Fruit fly (Drosophila melanogaster) whole organism, embryonic: ENCODE data around the gene CG32806.

Experiments used
- Bdp1 ChIP-seq: fragments of 200-800 bp; sonication (Bioruptor generic); optimal IDR thresholded peaks from 3 replicates; lab custom pipeline; 2016; ENCODE audit warnings: missing biosample characterization, missing genetic modification characterization
- CG10274 ChIP-seq: fragments of 200-800 bp; sonication (Bioruptor generic); optimal IDR thresholded peaks from 3 replicates; lab custom pipeline; 2017; ENCODE audit warnings: missing biosample characterization, mild to moderate bottlenecking, missing genetic modification characterization
- CG10462 ChIP-seq: fragments of 200-800 bp; sonication (Bioruptor generic); optimal IDR thresholded peaks from 2 replicates; lab custom pipeline; 2016; ENCODE audit warnings: missing biosample characterization, missing genetic modification characterization
- CG11456 ChIP-seq: fragments of 200-800 bp; sonication (Bioruptor generic); IDR thresholded peaks from 3 replicates; pipeline ENCODE4 v1.3.6; 2022; ENCODE audit warnings: missing biosample characterization, missing genetic modification characterization
- CG11723 ChIP-seq: fragments of 200-800 bp; sonication (Bioruptor generic); optimal IDR thresholded peaks from 2 replicates; lab custom pipeline; 2017; ENCODE audit warnings: missing biosample characterization, mild to moderate bottlenecking, missing genetic modification characterization
- CG12236 ChIP-seq: fragments of 200-800 bp; sonication (Bioruptor generic); optimal IDR thresholded peaks from 2 replicates; lab custom pipeline; 2016; ENCODE audit warnings: missing biosample characterization, missing genetic modification characterization
- CG13287 ChIP-seq: fragments of 200-800 bp; sonication (Bioruptor generic); IDR thresholded peaks from 2 replicates; pipeline ENCODE4 v1.3.6; 2022; ENCODE audit warnings: missing biosample characterization, missing genetic modification characterization; ENCODE audit not compliant: partially characterized antibody
- CG13296 ChIP-seq: fragments of 200-800 bp; sonication (Bioruptor generic); optimal IDR thresholded peaks from 3 replicates; lab custom pipeline; 2018; ENCODE audit warnings: missing biosample characterization, mild to moderate bottlenecking, missing genetic modification characterization
- CG14050 ChIP-seq: fragments of 200-800 bp; sonication (Bioruptor generic); IDR thresholded peaks from 3 replicates; pipeline ENCODE4 v1.3.6; 2022; ENCODE audit warnings: missing biosample characterization, missing genetic modification characterization
- CG14441 ChIP-seq: fragments of 200-800 bp; sonication (Bioruptor generic); IDR thresholded peaks from 2 replicates; pipeline ENCODE4 v1.3.6; 2022; ENCODE audit warnings: missing biosample characterization, missing genetic modification characterization
- CG17568 ChIP-seq: fragments of 200-800 bp; sonication (Bioruptor generic); optimal IDR thresholded peaks from 2 replicates; lab custom pipeline; 2018; ENCODE audit warnings: missing biosample characterization, mild to moderate bottlenecking, missing genetic modification characterization, moderate library complexity
- CG30403 ChIP-seq: fragments of 200-800 bp; sonication (Bioruptor generic); optimal IDR thresholded peaks from 3 replicates; lab custom pipeline; 2016; ENCODE audit warnings: missing biosample characterization, missing genetic modification characterization
- CG31365 ChIP-seq: fragments of 200-800 bp; sonication (Bioruptor generic); optimal IDR thresholded peaks from 2 replicates; lab custom pipeline; 2018; ENCODE audit warnings: missing biosample characterization, mild to moderate bottlenecking, missing genetic modification characterization
- CG5245 ChIP-seq: fragments of 200-800 bp; sonication (Bioruptor generic); optimal IDR thresholded peaks from 3 replicates; lab custom pipeline; 2016; ENCODE audit warnings: missing biosample characterization, missing genetic modification characterization
- CG7372 ChIP-seq: fragments of 200-800 bp; sonication (Bioruptor generic); IDR thresholded peaks from 2 replicates; pipeline ENCODE4 v1.3.6; 2022; ENCODE audit warnings: missing biosample characterization, missing genetic modification characterization
- CG7928 ChIP-seq: fragments of 200-800 bp; sonication (Bioruptor generic); optimal IDR thresholded peaks from 2 replicates; lab custom pipeline; 2017; ENCODE audit warnings: missing biosample characterization, mild to moderate bottlenecking, missing genetic modification characterization
- CG7963 ChIP-seq: fragments of 200-800 bp; sonication (Bioruptor generic); IDR thresholded peaks from 3 replicates; pipeline ENCODE4 v1.3.6; 2022; ENCODE audit warnings: missing biosample characterization, missing genetic modification characterization; ENCODE audit not compliant: partially characterized antibody
- CG7987 ChIP-seq: fragments of 200-800 bp; sonication (Bioruptor generic); optimal IDR thresholded peaks from 2 replicates; lab custom pipeline; 2018; ENCODE audit warnings: missing biosample characterization, mild to moderate bottlenecking, missing genetic modification characterization, moderate library complexity
- CG8359 ChIP-seq: fragments of 200-800 bp; sonication (Bioruptor generic); optimal IDR thresholded peaks from 2 replicates; lab custom pipeline; 2017; ENCODE audit warnings: missing biosample characterization, mild to moderate bottlenecking, missing genetic modification characterization, borderline replicate concordance
- CG9609 ChIP-seq: fragments of 200-800 bp; sonication (Bioruptor generic); optimal IDR thresholded peaks from 3 replicates; lab custom pipeline; 2016; ENCODE audit warnings: missing biosample characterization, missing genetic modification characterization
- Dbx ChIP-seq: fragments of 200-800 bp; sonication (Bioruptor generic); IDR thresholded peaks from 3 replicates; pipeline ENCODE4 v1.3.6; 2022; ENCODE audit warnings: missing biosample characterization, missing genetic modification characterization
- Dip2 ChIP-seq: fragments of 200-800 bp; sonication (Bioruptor generic); IDR thresholded peaks from 2 replicates; pipeline ENCODE4 v1.3.6; 2022; ENCODE audit warnings: missing biosample characterization, missing genetic modification characterization
- E2f2 ChIP-seq: fragments of 200-800 bp; sonication (Bioruptor generic); IDR thresholded peaks from 2 replicates; pipeline ENCODE4 v1.3.6; 2022; ENCODE audit warnings: missing biosample characterization, missing genetic modification characterization
- H2.0 ChIP-seq: fragments of 200-800 bp; sonication (Bioruptor generic); IDR thresholded peaks from 2 replicates; pipeline ENCODE4 v1.3.6; 2022; ENCODE audit warnings: missing biosample characterization, missing genetic modification characterization
- Hand ChIP-seq: fragments of 200-800 bp; sonication (Bioruptor generic); optimal IDR thresholded peaks from 2 replicates; lab custom pipeline; 2017; ENCODE audit warnings: mild to moderate bottlenecking, missing biosample characterization, missing genetic modification reagents, missing genetic modification characterization
- Kr ChIP-seq: fragments of 200-800 bp; sonication (Bioruptor generic); optimal IDR thresholded peaks from 2 replicates; lab custom pipeline; 2017; ENCODE audit warnings: missing biosample characterization, mild to moderate bottlenecking, missing genetic modification characterization
- Lim3 ChIP-seq: fragments of 200-800 bp; sonication (Bioruptor generic); IDR thresholded peaks from 2 replicates; pipeline ENCODE4 v1.3.6; 2022; ENCODE audit warnings: missing biosample characterization, missing genetic modification characterization
- Max ChIP-seq: fragments of 200-800 bp; sonication (Bioruptor generic); optimal IDR thresholded peaks from 2 replicates; lab custom pipeline; 2016; ENCODE audit warnings: missing biosample characterization, mild to moderate bottlenecking, missing genetic modification characterization
- Med ChIP-seq: fragments of 200-800 bp; sonication (Bioruptor generic); peaks from one replicate; lab custom pipeline; 2016; ENCODE audit warnings: missing biosample characterization, missing genetic modification characterization, mild to moderate bottlenecking, inconsistent platforms, moderate library complexity
- Sry-β ChIP-seq: fragments of 200-800 bp; sonication (Bioruptor generic); optimal IDR thresholded peaks from 2 replicates; lab custom pipeline; 2018; ENCODE audit warnings: missing biosample characterization, mild to moderate bottlenecking, missing genetic modification characterization, moderate library complexity
- Xbp1 ChIP-seq: fragments of 200-800 bp; sonication (Bioruptor generic); optimal IDR thresholded peaks from 3 replicates; lab custom pipeline; 2016; ENCODE audit warnings: missing biosample characterization, mild to moderate bottlenecking, missing genetic modification characterization
- br ChIP-seq: fragments of >200 bp; optimal IDR thresholded peaks from 2 replicates; lab custom pipeline; 2017
- dysf ChIP-seq: fragments of 200-800 bp; sonication (Bioruptor generic); IDR thresholded peaks from 3 replicates; pipeline ENCODE4 v1.3.6; 2022; ENCODE audit warnings: missing biosample characterization, missing genetic modification characterization
- grau ChIP-seq: fragments of 200-800 bp; optimal IDR thresholded peaks from 3 replicates; lab custom pipeline; 2019; ENCODE audit warnings: missing biosample characterization, mild to moderate bottlenecking, missing genetic modification characterization, moderate library complexity
- gsb ChIP-seq: fragments of 200-800 bp; sonication (Bioruptor generic); IDR thresholded peaks from 2 replicates; pipeline ENCODE4 v1.3.6; 2022; ENCODE audit warnings: missing biosample characterization, missing genetic modification characterization
- h ChIP-seq: fragments of >200 bp; optimal IDR thresholded peaks from 2 replicates; lab custom pipeline; 2017
- lmd ChIP-seq: fragments of 200-800 bp; sonication (Bioruptor generic); IDR thresholded peaks from 2 replicates; pipeline ENCODE4 v1.3.6; 2022; ENCODE audit warnings: missing biosample characterization, missing genetic modification characterization
- lola ChIP-seq, 3 experiments: fragments of >200 bp in 2 of 3; fragments of 200-800 bp in 1 of 3; sonication (Bioruptor generic) in 1 of 3; optimal IDR thresholded peaks; 2 replicates each; lab custom pipeline; 2017 to 2019; ENCODE audit warnings: missing biosample characterization in 3 of 3, missing genetic modification characterization in 3 of 3, mild to moderate bottlenecking in 1 of 3, moderate library complexity in 1 of 3
- mld ChIP-seq: fragments of 200-800 bp; sonication (Bioruptor generic); IDR thresholded peaks from 3 replicates; pipeline ENCODE4 v1.3.6; 2022; ENCODE audit warnings: missing biosample characterization, missing genetic modification characterization; ENCODE audit not compliant: partially characterized antibody
- nmo ChIP-seq: fragments of 200-800 bp; sonication (Bioruptor generic); optimal IDR thresholded peaks from 2 replicates; lab custom pipeline; 2018; ENCODE audit warnings: missing biosample characterization, mild to moderate bottlenecking, missing genetic modification characterization, moderate library complexity
- rib ChIP-seq: fragments of 200-800 bp; sonication (Bioruptor generic); IDR thresholded peaks from 2 replicates; pipeline ENCODE4 v1.3.6; 2022; ENCODE audit warnings: missing biosample characterization, missing genetic modification characterization
- salm ChIP-seq: fragments of 200-800 bp; sonication (Bioruptor generic); optimal IDR thresholded peaks from 2 replicates; lab custom pipeline; 2018; ENCODE audit warnings: missing biosample characterization, mild to moderate bottlenecking, missing genetic modification characterization
- schlank ChIP-seq: fragments of 200-800 bp; sonication (Bioruptor generic); optimal IDR thresholded peaks from 2 replicates; lab custom pipeline; 2018; ENCODE audit warnings: missing biosample characterization, mild to moderate bottlenecking, missing genetic modification characterization
- sens-2 ChIP-seq: fragments of 200-800 bp; sonication (Bioruptor generic); IDR thresholded peaks from 2 replicates; pipeline ENCODE4 v1.3.6; 2022; ENCODE audit warnings: missing biosample characterization, missing genetic modification characterization
- shn ChIP-seq: fragments of 200-800 bp; sonication (Bioruptor generic); optimal IDR thresholded peaks from 3 replicates; lab custom pipeline; 2016; ENCODE audit warnings: missing biosample characterization, missing genetic modification characterization
- sqz ChIP-seq: fragments of 200-800 bp; sonication (Bioruptor generic); optimal IDR thresholded peaks from 3 replicates; lab custom pipeline; 2018; ENCODE audit warnings: missing biosample characterization, mild to moderate bottlenecking, missing genetic modification characterization
- ssp ChIP-seq: fragments of 200-800 bp; sonication (Bioruptor generic); IDR thresholded peaks from 2 replicates; pipeline ENCODE4 v1.3.6; 2022; ENCODE audit warnings: missing biosample characterization, missing genetic modification characterization
- tin ChIP-seq: fragments of 200-800 bp; sonication (Bioruptor generic); optimal IDR thresholded peaks from 3 replicates; lab custom pipeline; 2016; ENCODE audit warnings: missing biosample characterization, missing genetic modification characterization
- toy ChIP-seq: fragments of 200-800 bp; sonication (Bioruptor generic); IDR thresholded peaks from 2 replicates; pipeline ENCODE4 v1.3.6; 2022; ENCODE audit warnings: missing biosample characterization, missing genetic modification characterization
- trem ChIP-seq: fragments of 200-800 bp; optimal IDR thresholded peaks from 3 replicates; lab custom pipeline; 2019; ENCODE audit warnings: missing biosample characterization, mild to moderate bottlenecking, missing genetic modification characterization, moderate library complexity

Gene CG32806

dm6 chrX:1830396-1831218 is 41.2 kb downstream of the CG32806 start (continued):
- TF ChIP-seq Bdp1 (GFP tag; lab: Kevin White, UChicago) (peak; percentile 78), sqz (GFP tag; lab: Kevin White, UChicago) (peak; percentile 90), CG12236 (GFP tag; lab: Kevin White, UChicago) (peak; percentile 82), Dip2 (GFP tag; lab: Robert Waterston, UW) (peak; percentile 59; the same call in 1 of the 2 replicates), toy (GFP tag; lab: Robert Waterston, UW) (peak; percentile 90), CG30403 (GFP tag; lab: Kevin White, UChicago) (peak; percentile 97), CG7963 (no peak), CG14050 (GFP tag; lab: Robert Waterston, UW) (peak; percentile 96), CG11723 (GFP tag; lab: Kevin White, UChicago) (peak; percentile 90), trem (tag; lab: Kevin White, UChicago) (peak; percentile 89), schlank (tag; lab: Kevin White, UChicago) (peak; percentile 88), E2f2 (GFP tag; lab: Robert Waterston, UW) (peak; percentile 82), br (lab: Kevin White, UChicago) (no peak), CG7928 (GFP tag; lab: Kevin White, UChicago) (peak; percentile 65), CG10274 (GFP tag; lab: Kevin White, UChicago) (peak; percentile 99), CG7987 (peak; percentile 90), CG5245 (GFP tag; lab: Kevin White, UChicago) (peak; percentile 86), tin (GFP tag; lab: Kevin White, UChicago) (peak; percentile 94), CG13296 (GFP tag; lab: Kevin White, UChicago) (peak; percentile 95), CG11456 (GFP tag; lab: Robert Waterston, UW) (peak; percentile 98), CG14441 (GFP tag; lab: Robert Waterston, UW) (peak; percentile 98), h (lab: Kevin White, UChicago) (no peak), salm (peak; percentile 94), CG31365 (tag; lab: Kevin White, UChicago) (peak; percentile 84), mld (GFP tag; lab: Robert Waterston, UW) (no peak), rib (GFP tag; lab: Robert Waterston, UW) (peak; percentile 96), gsb (GFP tag; lab: Robert Waterston, UW) (peak; percentile 94), CG7372 (GFP tag; lab: Robert Waterston, UW) (peak; percentile 95), ssp (GFP tag; lab: Robert Waterston, UW) (peak; percentile 88), CG13287 (GFP tag; lab: Robert Waterston, UW) (peak; percentile 12; the same call in 1 of the 2 replicates), nmo (peak; percentile 95), Hand (GFP tag; lab: Kevin White, UChicago) (peak; percentile 94), CG9609 (peak; percentile 92), H2.0 (peak; percentile 97), dysf (GFP tag; lab: Robert Waterston, UW) (peak; percentile 97), Dbx (GFP tag; lab: Robert Waterston, UW) (peak; percentile 96), grau (tag; lab: Kevin White, UChicago) (peak; percentile 95), CG8359 (GFP tag; lab: Kevin White, UChicago) (peak; percentile 84), shn (GFP tag; lab: Kevin White, UChicago) (peak; percentile 92), Lim3 (peak; percentile 83), Med (peak; percentile 99), lmd (GFP tag; lab: Robert Waterston, UW) (peak; percentile 97), CG10462 (GFP tag; lab: Kevin White, UChicago) (peak; percentile 82), Max (GFP tag; lab: Kevin White, UChicago) (peak; percentile 93), lola (GFP tag; optimal IDR thresholded peaks at IDR 0.05; lab: Kevin White, UChicago) (peak in 1 of 3 experiments; percentile 86), Sry-β (GFP tag; lab: Kevin White, UChicago) (peak; percentile 71), CG17568 (GFP tag; lab: Kevin White, UChicago) (peak; percentile 93), sens-2 (GFP tag; lab: Robert Waterston, UW) (peak; percentile 96), Xbp1 (peak; percentile 93), Kr (no peak)
